Worm (Caenorhabditis elegans) whole organism, L3 larva: ENCODE data around the gene F13A2.2.

ENCODE experiments used
- ceh-28 ChIP-seq: fragments of 150-350 bp; optimal IDR thresholded peaks from 2 replicates; lab custom pipeline; 2014; ENCODE audit warnings: missing biosample characterization, missing genetic modification reagents, missing genetic modification characterization
- elt-1 ChIP-seq: fragments of 150-350 bp; optimal IDR thresholded peaks from 2 replicates; lab custom pipeline; 2014; ENCODE audit warnings: missing biosample characterization, missing genetic modification characterization
- elt-3 ChIP-seq, 3 experiments: fragments of 150-350 bp in 1 of 3; sonication (generic microtip) in 2 of 3; optimal IDR thresholded peaks; 2 replicates in 2 of 3; 4 replicates in 1 of 3; lab custom pipeline; 2014 to 2017; ENCODE audit warnings: missing biosample characterization in 3 of 3, missing genetic modification characterization in 3 of 3
- fkh-10 ChIP-seq: sonication (generic microtip); optimal IDR thresholded peaks from 2 replicates; lab custom pipeline; 2017; ENCODE audit warnings: missing biosample characterization, missing genetic modification reagents, missing genetic modification characterization
- nhr-12 ChIP-seq: fragments of 150-350 bp; optimal IDR thresholded peaks from 2 replicates; lab custom pipeline; 2014; ENCODE audit warnings: missing biosample characterization, missing genetic modification characterization
- snpc-4 ChIP-seq: fragments of 150-350 bp; optimal IDR thresholded peaks from 2 replicates; lab custom pipeline; 2014; ENCODE audit warnings: missing biosample characterization, missing genetic modification characterization
- tbx-2 ChIP-seq: sonication (generic microtip); optimal IDR thresholded peaks from 2 replicates; lab custom pipeline; 2016; ENCODE audit warnings: mild to moderate bottlenecking, missing genetic modification characterization, missing compliant biosample characterization

DNA sequence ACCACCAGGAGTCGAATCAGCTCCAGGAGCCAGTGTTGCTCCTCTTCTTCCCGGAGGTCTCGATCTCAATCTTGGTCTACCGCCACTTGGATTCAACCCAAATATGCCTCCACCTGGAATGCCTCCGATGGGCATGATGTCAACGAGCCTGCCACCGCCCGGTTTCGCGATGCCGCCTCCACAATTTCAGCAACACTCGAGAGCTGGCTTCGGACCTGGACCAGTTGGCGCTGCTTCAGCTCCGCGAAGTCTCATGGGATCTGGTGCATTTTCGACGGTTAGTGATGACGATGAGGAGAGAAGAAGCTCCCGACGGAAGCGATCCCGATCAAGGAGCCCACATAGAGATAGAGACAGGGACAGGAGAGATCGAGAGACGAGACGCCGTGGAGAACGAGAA, 11.4 kb downstream of the F13A2.2 start:
- no peak for TF ChIP-seq fkh-10
- no peak for TF ChIP-seq elt-3 (tag; optimal IDR thresholded peaks at IDR 0.05; lab: Kevin White, UChicago)
- TF ChIP-seq ceh-28 (tag; lab: Kevin White, UChicago) = no peak
- TF ChIP-seq snpc-4 (tag; lab: Kevin White, UChicago) = no peak
- no peak for TF ChIP-seq elt-1 (tag; lab: Kevin White, UChicago)
- no peak for TF ChIP-seq nhr-12 (tag; lab: Kevin White, UChicago)
- TF ChIP-seq tbx-2 (tag; lab: Kevin White, UChicago) = no peak
